Worm (Caenorhabditis elegans) whole organism, L4/young adult: ENCODE results near the gene gei-4.

ENCODE experiments used
- W03F9.2 ChIP-seq: fragments of 150-350 bp; optimal IDR thresholded peaks from 2 replicates; lab custom pipeline; 2014; ENCODE audit warnings: missing biosample characterization, missing genetic modification characterization
- dao-5 ChIP-seq: sonication (generic microtip); optimal IDR thresholded peaks from 2 replicates; lab custom pipeline; 2016; ENCODE audit warnings: missing genotype, missing genetic modification characterization, moderate library complexity, missing compliant biosample characterization
- him-1 ChIP-seq: sonication (generic microtip); optimal IDR thresholded peaks from 2 replicates; lab custom pipeline; 2016; ENCODE audit warnings: missing genotype, missing genetic modification reagents, missing genetic modification characterization, missing compliant biosample characterization

Gene gei-4

ce11 chrIII:349511-350165 lies 5.0 kb downstream of the gei-4 start:
- TF ChIP-seq dao-5 (peak; percentile 91), W03F9.2 (peak; percentile 53), him-1 (peak; percentile 94)

- TF ChIP-seq W03F9.2 (no peak), him-1 (no peak), dao-5 (no peak)
These were observed 6.1 kb downstream of the gei-4 start for ce11 chrIII:348465-348864.

ce11 chrIII:347351-347750 lies 7.2 kb downstream of the gei-4 start:
- no peak for TF ChIP-seq him-1
- no peak for TF ChIP-seq dao-5
- no peak for TF ChIP-seq W03F9.2

- TF ChIP-seq W03F9.2, result no peak
- no peak for TF ChIP-seq him-1
- TF ChIP-seq dao-5, result no peak
These were observed 7.7 kb downstream of the gei-4 start for ce11 chrIII:346942-347341.

- TF ChIP-seq W03F9.2 (no peak), dao-5 (no peak), him-1 (no peak)
These were observed 9.1 kb downstream of the gei-4 start for ce11 chrIII:345503-345902.

ce11 chrIII:344322-344721 lies 10.3 kb downstream of the gei-4 start:
- TF ChIP-seq W03F9.2 (no peak), him-1 (no peak), dao-5 (no peak)

ce11 chrIII:343346-344220 lies 11.0 kb downstream of the gei-4 start:
- TF ChIP-seq W03F9.2 (no peak), him-1 (peak; percentile 33), dao-5 (no peak)

ce11 chrIII:343141-343345 lies 11.6 kb downstream of the gei-4 start, which contains the start of gene Y50D7A.8:
TSS of gene Y50D7A.8 (minus strand) at chrIII:343241.
- TF ChIP-seq W03F9.2 (no peak), dao-5 (no peak)

- TF ChIP-seq him-1 (no peak), dao-5 (no peak), W03F9.2 (no peak)
These were observed 39.4 kb downstream of the gei-4 start, which contains the start of gene Y50D7A.10 for ce11 chrIII:315160-315559. TSS of gene Y50D7A.10 (plus strand) at chrIII:315460.

ce11 chrIII:312873-313272 lies 41.7 kb downstream of the gei-4 start:
- no peak for TF ChIP-seq him-1
- no peak for TF ChIP-seq W03F9.2
- no peak for TF ChIP-seq dao-5

- no peak for TF ChIP-seq W03F9.2
- no peak for TF ChIP-seq dao-5
These were observed 43.4 kb downstream of the gei-4 start for ce11 chrIII:311174-311573.

- TF ChIP-seq him-1 (no peak), W03F9.2 (no peak), dao-5 (no peak)
These were observed 50.0 kb downstream of the gei-4 start for ce11 chrIII:304564-304963.

ce11 chrIII:299220-299619 lies 55.4 kb downstream of the gei-4 start:
- TF ChIP-seq him-1 (no peak), dao-5 (no peak), W03F9.2 (no peak)

- no peak for TF ChIP-seq him-1
- no peak for TF ChIP-seq dao-5
- no peak for TF ChIP-seq W03F9.2
These were observed 56.1 kb downstream of the gei-4 start, which contains the start of gene ads-1 for ce11 chrIII:298456-298855. TSS of gene ads-1 (minus strand) at chrIII:298556.

ce11 chrIII:294527-294926 lies 60.1 kb downstream of the gei-4 start, which contains the start of gene Y50D7A.13:
TSS of gene Y50D7A.13 (minus strand) at chrIII:294627.
- TF ChIP-seq W03F9.2 (no peak), him-1 (no peak), dao-5 (no peak)
